Worm (Caenorhabditis elegans): ENCODE data around the gene sax-7.

sax-7 gene

DNA sequence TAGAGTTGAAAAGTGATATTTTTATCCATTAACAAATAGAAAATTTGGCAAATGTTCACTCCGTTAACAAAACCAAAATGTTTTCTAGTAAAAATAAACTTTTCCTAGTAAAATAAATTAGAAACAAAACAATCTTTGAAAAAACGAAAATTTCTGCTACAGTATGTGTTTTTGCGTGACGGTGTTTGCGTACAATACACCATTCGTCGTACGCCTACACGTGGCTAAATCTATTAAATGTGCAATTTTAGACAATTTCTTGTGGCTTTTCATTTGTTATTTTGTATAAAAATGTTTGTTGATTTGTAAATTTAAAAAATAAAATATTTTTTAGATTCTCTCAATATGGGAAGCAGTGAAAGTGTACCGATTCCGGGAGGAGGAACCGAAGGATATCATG lies 50.7 kb downstream of the sax-7 start, which contains the start of gene Y42H9AR.1:
Gene Y42H9AR.1, plus strand, starts transcription at position 233 of the 400 bp plus-strand sequence.
- TF ChIP-seq lin-35 (GFP tag; optimal IDR thresholded peaks at IDR 0.05) (no peak), hmg-20 (GFP tag; IDR thresholded peaks at IDR 0.05) (no peak), snpc-1.3 (tag; optimal IDR thresholded peaks at IDR 0.05; ENCODE audit: insufficient read depth) (peak; percentile 42), let-607 (tag; optimal IDR thresholded peaks at IDR 0.05) (peak; percentile 86 to 93), hlh-26 (GFP tag; conservative IDR thresholded peaks at IDR 0.05) (no peak), ets-4 (GFP tag; optimal IDR thresholded peaks at IDR 0.05) (no peak), F23B12.7 (tag; optimal IDR thresholded peaks at IDR 0.05; ENCODE audit: insufficient read depth) (no peak), pbrm-1 (GFP tag; IDR thresholded peaks at IDR 0.05) (no peak), F57C9.4 (tag; optimal IDR thresholded peaks at IDR 0.05) (no peak), nhr-27 (tag; optimal IDR thresholded peaks at IDR 0.05) (no peak), nfyb-1 (GFP tag; IDR thresholded peaks at IDR 0.05) (no peak), D2030.7 (GFP tag; IDR thresholded peaks at IDR 0.05) (no peak), ceh-58 (GFP tag; IDR thresholded peaks at IDR 0.05) (no peak), die-1 (tag; optimal IDR thresholded peaks at IDR 0.05) (no peak), ekl-4 (GFP tag; IDR thresholded peaks at IDR 0.05) (no peak), nfya-2 (GFP tag; IDR thresholded peaks at IDR 0.05) (no peak), mcd-1 (GFP tag; IDR thresholded peaks at IDR 0.05) (no peak), aptf-2 (GFP tag; conservative IDR thresholded peaks at IDR 0.05) (no peak)

DNA sequence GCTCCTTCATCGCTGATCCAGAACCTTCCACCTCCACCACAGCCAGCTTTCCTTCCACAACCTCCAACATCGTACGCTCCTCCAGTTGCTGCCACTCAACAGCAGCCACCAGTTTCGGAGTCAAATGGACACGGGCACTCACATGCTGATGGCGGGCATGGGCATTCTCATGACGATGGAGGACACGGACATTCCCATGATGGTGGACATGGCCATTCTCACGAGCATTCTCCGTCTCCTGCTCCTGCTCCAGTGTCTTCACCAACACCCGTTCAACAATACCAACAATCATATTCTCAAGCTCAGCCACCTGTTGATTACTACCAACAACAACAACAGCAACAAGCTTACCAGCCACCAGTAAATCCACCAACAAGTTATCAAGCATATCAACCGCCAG lies 52.1 kb downstream of the sax-7 start:
- 0 out of 2 replicates have a peak, but pooled peaks have one; percentile 13 for TF ChIP-seq egrh-3 (GFP tag; IDR thresholded peaks at IDR 0.05)
- TF ChIP-seq hsf-1 (GFP tag; IDR thresholded peaks at IDR 0.05), result no peak

DNA sequence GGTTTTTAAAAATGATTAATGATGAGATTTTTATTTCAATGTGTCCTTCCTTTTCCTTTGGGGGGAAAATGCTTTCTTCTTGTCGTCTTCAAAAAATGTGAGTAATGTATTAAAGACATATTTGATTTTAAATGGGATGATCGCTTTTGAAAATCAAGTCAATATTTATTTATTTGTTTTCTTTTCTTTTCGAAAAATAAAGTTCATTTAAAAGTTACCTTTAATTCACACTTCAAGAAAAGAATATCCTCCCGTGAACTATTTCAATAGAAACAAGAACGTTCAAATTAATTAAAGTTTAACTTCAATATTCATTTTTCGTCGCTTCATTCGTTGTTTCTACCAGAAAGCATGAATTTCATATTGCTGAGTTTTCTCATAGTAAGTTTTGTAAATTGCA lies 53.0 kb downstream of the sax-7 start, which contains the start of gene irld-8:
Gene irld-8, plus strand, starts transcription at position 301 of the 400 bp plus-strand sequence.
- TF ChIP-seq pha-4 (tag; optimal IDR thresholded peaks at IDR 0.05), result no peak
- no peak for TF ChIP-seq ets-4 (GFP tag; optimal IDR thresholded peaks at IDR 0.05)
- TF ChIP-seq mxl-1 (tag; optimal IDR thresholded peaks at IDR 0.05), result no peak
- TF ChIP-seq D2030.7 (GFP tag; IDR thresholded peaks at IDR 0.05), result no peak
- TF ChIP-seq F49E8.2 (tag; optimal IDR thresholded peaks at IDR 0.05; ENCODE audit: insufficient read depth), result no peak
- TF ChIP-seq dpl-1 (GFP tag; optimal IDR thresholded peaks at IDR 0.05), result no peak
- no peak for TF ChIP-seq Y53F4B.3 (GFP tag; IDR thresholded peaks at IDR 0.05)
- no peak for TF ChIP-seq lsl-1 (GFP tag; optimal IDR thresholded peaks at IDR 0.05)
- no peak for TF ChIP-seq ceh-58 (GFP tag; IDR thresholded peaks at IDR 0.05)
- TF ChIP-seq hmg-20 (GFP tag; IDR thresholded peaks at IDR 0.05), result no peak
- TF ChIP-seq F39B2.1 (GFP tag; IDR thresholded peaks at IDR 0.05), result no peak
- TF ChIP-seq C06A6.2 (GFP tag; conservative IDR thresholded peaks at IDR 0.05), result no peak
- no peak for TF ChIP-seq T07F8.4 (tag; optimal IDR thresholded peaks at IDR 0.05)
- no peak for TF ChIP-seq nfya-2 (GFP tag; IDR thresholded peaks at IDR 0.05)

DNA sequence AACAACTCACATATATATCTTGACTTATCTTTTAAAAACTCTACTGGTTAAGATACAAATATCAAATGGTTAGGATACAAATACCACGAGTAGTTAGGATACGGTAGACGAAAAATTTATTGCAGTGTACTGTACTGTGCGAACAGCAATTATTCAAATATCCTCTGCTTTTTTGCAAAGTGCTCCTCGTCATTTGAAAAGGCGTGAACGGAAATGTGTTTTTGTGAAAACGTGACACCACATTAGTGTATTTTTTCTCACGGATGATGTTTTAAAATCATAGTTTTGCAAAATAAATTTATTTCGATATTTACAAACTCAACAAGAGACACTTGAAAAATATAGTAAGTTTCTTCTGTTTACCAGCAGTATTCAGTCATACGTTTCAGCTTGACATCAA lies 56.3 kb downstream of the sax-7 start, which contains the start of gene F42G8.8:
Gene F42G8.8, plus strand, starts transcription at position 301 of the 400 bp plus-strand sequence.
- no peak for TF ChIP-seq mel-28 (tag; optimal IDR thresholded peaks at IDR 0.05; ENCODE audit: borderline replicate concordance)
- TF ChIP-seq lir-1 (GFP tag; conservative IDR thresholded peaks at IDR 0.05), result no peak
- no peak for TF ChIP-seq nhr-27 (tag; optimal IDR thresholded peaks at IDR 0.05)
- TF ChIP-seq Y53F4B.3 (GFP tag; IDR thresholded peaks at IDR 0.05), result no peak
- no peak for TF ChIP-seq cebp-1 (GFP tag; IDR thresholded peaks at IDR 0.05)
- no peak for TF ChIP-seq cebp-1 (tag; optimal IDR thresholded peaks at IDR 0.05)
- TF ChIP-seq ama-1 (optimal IDR thresholded peaks at IDR 0.05), result no peak
- TF ChIP-seq ama-1 (GFP tag; optimal IDR thresholded peaks at IDR 0.05), result no peak
- TF ChIP-seq ztf-22 (GFP tag; optimal IDR thresholded peaks at IDR 0.05), result no peak
- TF ChIP-seq madf-10 (tag; optimal IDR thresholded peaks at IDR 0.05), result no peak
- TF ChIP-seq mxl-1 (tag; optimal IDR thresholded peaks at IDR 0.05), result no peak
- TF ChIP-seq nhr-120 (GFP tag; IDR thresholded peaks at IDR 0.05), result no peak
- no peak for TF ChIP-seq lsl-1 (GFP tag; optimal IDR thresholded peaks at IDR 0.05)
- no peak for TF ChIP-seq nfyb-1 (GFP tag; IDR thresholded peaks at IDR 0.05)
- TF ChIP-seq ccch-3 (GFP tag; optimal IDR thresholded peaks at IDR 0.05), result no peak
- no peak for TF ChIP-seq Y67H2A.10 (GFP tag; conservative IDR thresholded peaks at IDR 0.05)
- TF ChIP-seq hlh-26 (GFP tag; conservative IDR thresholded peaks at IDR 0.05), result no peak
- no peak for TF ChIP-seq nhr-90 (tag; optimal IDR thresholded peaks at IDR 0.05)
- no peak for TF ChIP-seq dox-1 (GFP tag; IDR thresholded peaks at IDR 0.05)
- TF ChIP-seq bed-2 (GFP tag; IDR thresholded peaks at IDR 0.05), result no peak
- no peak for TF ChIP-seq hmg-1.2 (GFP tag; IDR thresholded peaks at IDR 0.05)

All from whole organism, young adult.